Fruit fly (Drosophila melanogaster) whole organism, embryonic: ENCODE results near the gene CG12766.
A peak's percentile ranks its signal among the peaks of the same experiment; 100 is the strongest.

Source experiments
- Adf1 ChIP-seq: fragments of 200-800 bp; sonication (Bioruptor generic); IDR thresholded peaks from 2 replicates; pipeline ENCODE4 v1.3.6; 2022; ENCODE audit warnings: missing biosample characterization, missing genetic modification characterization
- B-H2 ChIP-seq: fragments of 200-800 bp; sonication (Bioruptor generic); optimal IDR thresholded peaks from 2 replicates; lab custom pipeline; 2018; ENCODE audit warnings: missing biosample characterization, mild to moderate bottlenecking, missing genetic modification characterization
- Bgb ChIP-seq: fragments of 200-800 bp; sonication (Bioruptor generic); IDR thresholded peaks from 2 replicates; pipeline ENCODE4 v1.3.6; 2022; ENCODE audit warnings: missing biosample characterization, missing genetic modification characterization; ENCODE audit not compliant: partially characterized antibody
- CG10979 ChIP-seq: fragments of 200-800 bp; sonication (Bioruptor generic); optimal IDR thresholded peaks from 2 replicates; lab custom pipeline; 2018; ENCODE audit warnings: missing biosample characterization, mild to moderate bottlenecking, missing genetic modification characterization, moderate library complexity
- CG11696 ChIP-seq: fragments of 200-800 bp; sonication (Bioruptor generic); IDR thresholded peaks from 2 replicates; pipeline ENCODE4 v1.3.6; 2022; ENCODE audit warnings: missing biosample characterization, missing genetic modification characterization
- CG14710 ChIP-seq: fragments of 200-800 bp; sonication (Bioruptor generic); optimal IDR thresholded peaks from 3 replicates; lab custom pipeline; 2019; ENCODE audit warnings: missing biosample characterization, mild to moderate bottlenecking, missing genetic modification characterization, moderate library complexity
- CG15514 ChIP-seq: fragments of 200-800 bp; sonication (Bioruptor generic); optimal IDR thresholded peaks from 3 replicates; lab custom pipeline; 2017; ENCODE audit warnings: missing biosample characterization, missing genetic modification characterization, mild to moderate bottlenecking, moderate library complexity, missing genetic modification reagents
- CG18599 ChIP-seq: fragments of 200-800 bp; sonication (Bioruptor generic); optimal IDR thresholded peaks from 3 replicates; lab custom pipeline; 2017; ENCODE audit warnings: missing biosample characterization, missing genetic modification characterization, mild to moderate bottlenecking, moderate library complexity, missing genetic modification reagents
- CG2129 ChIP-seq: fragments of 200-800 bp; sonication (Bioruptor generic); IDR thresholded peaks from 2 replicates; pipeline ENCODE4 v1.3.6; 2022; ENCODE audit warnings: missing biosample characterization, missing genetic modification characterization; ENCODE audit not compliant: partially characterized antibody
- CG2678 ChIP-seq: fragments of 200-800 bp; sonication (Bioruptor generic); optimal IDR thresholded peaks from 3 replicates; lab custom pipeline; 2019; ENCODE audit warnings: missing biosample characterization, mild to moderate bottlenecking, missing genetic modification characterization, moderate library complexity
- CG2712 ChIP-seq: fragments of 200-800 bp; optimal IDR thresholded peaks from 3 replicates; lab custom pipeline; 2019; ENCODE audit warnings: missing biosample characterization, mild to moderate bottlenecking, missing genetic modification characterization, moderate library complexity
- CG30020 ChIP-seq: fragments of 200-800 bp; optimal IDR thresholded peaks from 2 replicates; lab custom pipeline; 2019; ENCODE audit warnings: missing biosample characterization, mild to moderate bottlenecking, missing genetic modification characterization, moderate library complexity
- CG30431 ChIP-seq: fragments of 200-800 bp; sonication (Bioruptor generic); optimal IDR thresholded peaks from 2 replicates; lab custom pipeline; 2017; ENCODE audit warnings: missing biosample characterization, missing genetic modification characterization
- CG34376 ChIP-seq: fragments of 200-800 bp; sonication (Bioruptor generic); optimal IDR thresholded peaks from 2 replicates; lab custom pipeline; 2018; ENCODE audit warnings: missing biosample characterization, mild to moderate bottlenecking, missing genetic modification characterization
- CG4404 ChIP-seq: fragments of 200-800 bp; sonication (Bioruptor generic); IDR thresholded peaks from 2 replicates; pipeline ENCODE4 v1.3.6; 2022; ENCODE audit warnings: missing biosample characterization, missing genetic modification characterization
- CG4854 ChIP-seq: fragments of 200-800 bp; sonication (Bioruptor generic); optimal IDR thresholded peaks from 2 replicates; lab custom pipeline; 2016; ENCODE audit warnings: missing biosample characterization, missing genetic modification characterization, inconsistent platforms
- CG6854 ChIP-seq: fragments of 200-800 bp; sonication (Bioruptor generic); optimal IDR thresholded peaks from 3 replicates; lab custom pipeline; 2017; ENCODE audit warnings: missing biosample characterization, mild to moderate bottlenecking, missing genetic modification characterization
- CG8089 ChIP-seq: fragments of 200-800 bp; sonication (Bioruptor generic); optimal IDR thresholded peaks from 3 replicates; lab custom pipeline; 2016; ENCODE audit warnings: missing biosample characterization, missing genetic modification characterization
- Deaf1 ChIP-seq: fragments of 200-800 bp; optimal IDR thresholded peaks from 3 replicates; lab custom pipeline; 2019; ENCODE audit warnings: missing biosample characterization, mild to moderate bottlenecking, missing genetic modification characterization, moderate library complexity
- Gsc ChIP-seq: fragments of 200-800 bp; sonication (Bioruptor generic); IDR thresholded peaks from 2 replicates; pipeline ENCODE4 v1.3.6; 2022; ENCODE audit warnings: missing biosample characterization, missing genetic modification characterization
- HLH4C ChIP-seq: fragments of 200-800 bp; sonication (Bioruptor generic); IDR thresholded peaks from 3 replicates; pipeline ENCODE4 v1.3.6; 2022; ENCODE audit warnings: missing biosample characterization, missing genetic modification characterization; ENCODE audit not compliant: partially characterized antibody
- Hr3 ChIP-seq: fragments of 200-800 bp; sonication (Bioruptor generic); optimal IDR thresholded peaks from 3 replicates; lab custom pipeline; 2016; ENCODE audit warnings: missing biosample characterization, missing genetic modification characterization
- Hr39 ChIP-seq: fragments of >200 bp; optimal IDR thresholded peaks from 2 replicates; lab custom pipeline; 2017
- MTF-1 ChIP-seq: fragments of 200-800 bp; sonication (Bioruptor generic); optimal IDR thresholded peaks from 2 replicates; lab custom pipeline; 2018; ENCODE audit warnings: missing biosample characterization, mild to moderate bottlenecking, missing genetic modification characterization, borderline replicate concordance
- Med ChIP-seq: fragments of 200-800 bp; sonication (Bioruptor generic); peaks from one replicate; lab custom pipeline; 2016; ENCODE audit warnings: missing biosample characterization, missing genetic modification characterization, mild to moderate bottlenecking, inconsistent platforms, moderate library complexity
- Mes4 ChIP-seq: fragments of 200-800 bp; sonication (Bioruptor generic); optimal IDR thresholded peaks from 2 replicates; lab custom pipeline; 2016; ENCODE audit warnings: missing biosample characterization, missing genetic modification characterization
- NfI ChIP-seq: fragments of 200-800 bp; sonication (Bioruptor generic); optimal IDR thresholded peaks from 3 replicates; lab custom pipeline; 2018; ENCODE audit warnings: missing biosample characterization, mild to moderate bottlenecking, missing genetic modification characterization, moderate library complexity
- Opbp ChIP-seq: fragments of 200-800 bp; sonication (Bioruptor generic); IDR thresholded peaks from 3 replicates; pipeline ENCODE4 v1.3.6; 2022; ENCODE audit warnings: missing biosample characterization, missing genetic modification characterization; ENCODE audit not compliant: partially characterized antibody
- Pdp1 ChIP-seq, 2 experiments: fragments of 200-800 bp; sonication (Bioruptor generic); optimal IDR thresholded peaks; 3 replicates each; lab custom pipeline; 2016; ENCODE audit warnings: missing biosample characterization in 2 of 2, missing genetic modification characterization in 2 of 2, mild to moderate bottlenecking in 1 of 2, moderate library complexity in 1 of 2
- Six4 ChIP-seq: fragments of 200-800 bp; sonication (Bioruptor generic); optimal IDR thresholded peaks from 2 replicates; lab custom pipeline; 2016; ENCODE audit warnings: missing biosample characterization, missing genetic modification characterization
- al ChIP-seq: fragments of 200-800 bp; sonication (Bioruptor generic); IDR thresholded peaks from 2 replicates; pipeline ENCODE4 v1.3.6; 2022; ENCODE audit warnings: missing biosample characterization, missing genetic modification characterization
- aop ChIP-seq: fragments of 200-800 bp; sonication (Bioruptor generic); IDR thresholded peaks from 2 replicates; pipeline ENCODE4 v1.3.6; 2022; ENCODE audit warnings: missing biosample characterization, missing genetic modification characterization
- ap ChIP-seq: fragments of 200-800 bp; sonication (Bioruptor generic); IDR thresholded peaks from 2 replicates; pipeline ENCODE4 v1.3.6; 2022; ENCODE audit warnings: missing biosample characterization, missing genetic modification characterization
- ara ChIP-seq: fragments of 200-800 bp; sonication (Bioruptor generic); IDR thresholded peaks from 2 replicates; pipeline ENCODE4 v1.3.6; 2022; ENCODE audit warnings: missing biosample characterization, missing genetic modification characterization
- bab2 ChIP-seq: fragments of 200-800 bp; sonication (Bioruptor generic); optimal IDR thresholded peaks from 2 replicates; lab custom pipeline; 2016; ENCODE audit warnings: missing biosample characterization, missing genetic modification characterization
- chn ChIP-seq: fragments of 200-800 bp; sonication (Bioruptor generic); optimal IDR thresholded peaks from 2 replicates; lab custom pipeline; 2016; ENCODE audit warnings: missing biosample characterization, missing genetic modification characterization
- ci ChIP-seq: fragments of 200-800 bp; sonication (Bioruptor generic); IDR thresholded peaks from 3 replicates; pipeline ENCODE4 v1.3.6; 2022; ENCODE audit warnings: missing biosample characterization, missing genetic modification characterization
- cwo ChIP-seq: fragments of 200-800 bp; sonication (Bioruptor generic); optimal IDR thresholded peaks from 3 replicates; lab custom pipeline; 2017; ENCODE audit warnings: missing biosample characterization, missing genetic modification characterization, mild to moderate bottlenecking, moderate library complexity, missing genetic modification reagents
- dimm ChIP-seq: fragments of 200-800 bp; sonication (Bioruptor generic); IDR thresholded peaks from 2 replicates; pipeline ENCODE4 v1.3.6; 2022; ENCODE audit warnings: missing biosample characterization, missing genetic modification characterization
- dpn ChIP-seq, 2 experiments: fragments of 200-800 bp; sonication (Bioruptor generic); optimal IDR thresholded peaks; 3 replicates each; lab custom pipeline; 2016; ENCODE audit warnings: missing biosample characterization in 2 of 2, missing genetic modification characterization in 2 of 2
- ems ChIP-seq: fragments of 200-800 bp; sonication (Bioruptor generic); optimal IDR thresholded peaks from 3 replicates; lab custom pipeline; 2016; ENCODE audit warnings: missing biosample characterization, missing genetic modification characterization
- grn ChIP-seq: fragments of 200-800 bp; sonication (Bioruptor generic); optimal IDR thresholded peaks from 3 replicates; lab custom pipeline; 2017; ENCODE audit warnings: missing biosample characterization, missing genetic modification characterization
- ind ChIP-seq: fragments of 200-800 bp; sonication (Bioruptor generic); optimal IDR thresholded peaks from 3 replicates; lab custom pipeline; 2016; ENCODE audit warnings: missing biosample characterization, missing genetic modification characterization
- nerfin-2 ChIP-seq: fragments of 200-800 bp; sonication (Bioruptor generic); IDR thresholded peaks from 2 replicates; pipeline ENCODE4 v1.3.6; 2022; ENCODE audit warnings: missing biosample characterization, missing genetic modification characterization; ENCODE audit not compliant: partially characterized antibody
- slou ChIP-seq: fragments of 200-800 bp; sonication (Bioruptor generic); optimal IDR thresholded peaks from 3 replicates; lab custom pipeline; 2016; ENCODE audit warnings: missing biosample characterization, missing genetic modification characterization
- sna ChIP-seq: fragments of 200-800 bp; sonication (Bioruptor generic); IDR thresholded peaks from 2 replicates; pipeline ENCODE4 v1.3.6; 2022; ENCODE audit warnings: missing biosample characterization, missing genetic modification characterization; ENCODE audit not compliant: partially characterized antibody
- tin ChIP-seq: fragments of 200-800 bp; sonication (Bioruptor generic); optimal IDR thresholded peaks from 3 replicates; lab custom pipeline; 2016; ENCODE audit warnings: missing biosample characterization, missing genetic modification characterization
- tio ChIP-seq: fragments of 200-800 bp; sonication (Bioruptor generic); optimal IDR thresholded peaks from 2 replicates; lab custom pipeline; 2017; ENCODE audit warnings: missing biosample characterization, missing genetic modification characterization, inconsistent platforms
- yki ChIP-seq: fragments of >200 bp; optimal IDR thresholded peaks from 3 replicates; lab custom pipeline; 2018

The CG12766 gene

dm6 chr3L:3908838-3909810 is 30.8 kb downstream of the CG12766 start (continued):
- TF ChIP-seq dimm (GFP tag; lab: Robert Waterston, UW): no peak
- no peak for TF ChIP-seq Hr3 (GFP tag; lab: Kevin White, UChicago)
- TF ChIP-seq grn (GFP tag; lab: Kevin White, UChicago): no peak
- no peak for TF ChIP-seq ci
- 0 out of 2 replicates have a peak, but pooled peaks have one; percentile 51 for TF ChIP-seq nerfin-2 (GFP tag; lab: Robert Waterston, UW)
- TF ChIP-seq Hr39 (lab: Kevin White, UChicago): no peak
- TF ChIP-seq CG11696: no peak
- TF ChIP-seq Adf1 (GFP tag; lab: Robert Waterston, UW): no peak
- no peak for TF ChIP-seq ap (GFP tag; lab: Robert Waterston, UW)
- no peak for TF ChIP-seq NfI
- TF ChIP-seq CG30431 (GFP tag; lab: Kevin White, UChicago): no peak
- no peak for TF ChIP-seq tin (GFP tag; lab: Kevin White, UChicago)
- TF ChIP-seq ind: no peak
- TF ChIP-seq CG2129 (GFP tag; lab: Robert Waterston, UW): 0 out of 2 replicates have a peak, but pooled peaks have one; percentile 27
- no peak for TF ChIP-seq CG6854 (GFP tag; lab: Kevin White, UChicago)
- no peak for TF ChIP-seq cwo
- no peak for TF ChIP-seq chn (GFP tag; lab: Kevin White, UChicago)
- no peak for TF ChIP-seq Six4 (GFP tag; lab: Kevin White, UChicago)
- no peak for TF ChIP-seq yki (lab: Kevin White, UChicago)
- no peak for TF ChIP-seq CG30020 (tag; lab: Kevin White, UChicago)
- TF ChIP-seq sna (GFP tag; lab: Robert Waterston, UW): no peak
- TF ChIP-seq CG18599 (GFP tag; lab: Kevin White, UChicago): no peak
- peak in 1 of 2 experiments; percentile 18 for TF ChIP-seq dpn (GFP tag; optimal IDR thresholded peaks at IDR 0.05; lab: Kevin White, UChicago)
- no peak for TF ChIP-seq Gsc (GFP tag; lab: Robert Waterston, UW)
- TF ChIP-seq bab2 (GFP tag; lab: Kevin White, UChicago): no peak
- TF ChIP-seq Opbp: peak; percentile 76
- TF ChIP-seq ems (GFP tag; lab: Kevin White, UChicago): no peak
- peak; percentile 22 for TF ChIP-seq Deaf1 (tag; lab: Kevin White, UChicago)
- peak; percentile 52 for TF ChIP-seq CG15514 (GFP tag; lab: Kevin White, UChicago)
- no peak for TF ChIP-seq B-H2 (GFP tag; lab: Kevin White, UChicago)
- no peak for TF ChIP-seq CG4404 (GFP tag; lab: Robert Waterston, UW)
- TF ChIP-seq Pdp1 (GFP tag; optimal IDR thresholded peaks at IDR 0.05; lab: Kevin White, UChicago): peak in 1 of 2 experiments; percentile 97
- TF ChIP-seq CG8089 (GFP tag; lab: Kevin White, UChicago): no peak
- TF ChIP-seq Bgb (GFP tag; lab: Robert Waterston, UW): peak; percentile 65
- TF ChIP-seq slou (GFP tag; lab: Kevin White, UChicago): no peak
- TF ChIP-seq tio (GFP tag; lab: Kevin White, UChicago): no peak
- no peak for TF ChIP-seq Mes4 (GFP tag; lab: Kevin White, UChicago)
- TF ChIP-seq Med (GFP tag; lab: Kevin White, UChicago): peak; percentile 76
- no peak for TF ChIP-seq CG2678 (tag; lab: Kevin White, UChicago)
- TF ChIP-seq al (GFP tag; lab: Robert Waterston, UW): no peak
- peak; percentile 40 for TF ChIP-seq CG2712 (tag; lab: Kevin White, UChicago)
- TF ChIP-seq aop (GFP tag; lab: Robert Waterston, UW): no peak
- TF ChIP-seq HLH4C (GFP tag; lab: Robert Waterston, UW): peak; percentile 64; the same call in 2 of the 3 replicates
- TF ChIP-seq CG10979 (tag; lab: Kevin White, UChicago): no peak
- no peak for TF ChIP-seq CG34376 (GFP tag; lab: Kevin White, UChicago)
- no peak for TF ChIP-seq ara (GFP tag; lab: Robert Waterston, UW)
- peak; percentile 47 for TF ChIP-seq CG14710 (tag; lab: Kevin White, UChicago)
- no peak for TF ChIP-seq MTF-1
- no peak for TF ChIP-seq CG4854 (GFP tag; lab: Kevin White, UChicago)
